Worm (Caenorhabditis elegans): ENCODE measurements around the gene C17B7.10.

- no peak for TF ChIP-seq ama-1 (optimal IDR thresholded peaks at IDR 0.05)
- TF ChIP-seq tra-4 (tag; optimal IDR thresholded peaks at IDR 0.05), result no peak
- no peak for TF ChIP-seq tbx-37 (GFP tag; conservative IDR thresholded peaks at IDR 0.05)
- no peak for TF ChIP-seq flt-1 (GFP tag; IDR thresholded peaks at IDR 0.05)
- no peak for TF ChIP-seq ceh-36 (tag; optimal IDR thresholded peaks at IDR 0.05)
- TF ChIP-seq F13C5.2 (tag; optimal IDR thresholded peaks at IDR 0.05), result no peak
- no peak for TF ChIP-seq sea-1 (GFP tag; conservative IDR thresholded peaks at IDR 0.05)
- TF ChIP-seq B0310.2 (tag; optimal IDR thresholded peaks at IDR 0.05), result no peak
- TF ChIP-seq hmbx-1 (tag; optimal IDR thresholded peaks at IDR 0.05), result no peak
- no peak for TF ChIP-seq pes-1 (GFP tag; IDR thresholded peaks at IDR 0.05)
- TF ChIP-seq aly-1 (tag; optimal IDR thresholded peaks at IDR 0.05), result no peak
- no peak for TF ChIP-seq tbx-11 (GFP tag; IDR thresholded peaks at IDR 0.05)
- no peak for TF ChIP-seq hmg-4 (GFP tag; optimal IDR thresholded peaks at IDR 0.05)
- TF ChIP-seq ceh-13 (GFP tag; optimal IDR thresholded peaks at IDR 0.05), result no peak
Measured at ce11 chrV:3318975-3319374, 22.8 kb downstream of the C17B7.10 start, which contains the start of gene F35F10.13.
